Worm (Caenorhabditis elegans) whole organism, L4/young adult: ENCODE data around the gene zip-8.

Source experiments
- dao-5 ChIP-seq: sonication (generic microtip); optimal IDR thresholded peaks from 2 replicates; lab custom pipeline; 2016; ENCODE audit warnings: missing genotype, missing genetic modification characterization, moderate library complexity, missing compliant biosample characterization
- him-1 ChIP-seq: sonication (generic microtip); optimal IDR thresholded peaks from 2 replicates; lab custom pipeline; 2016; ENCODE audit warnings: missing genotype, missing genetic modification reagents, missing genetic modification characterization, missing compliant biosample characterization

DNA sequence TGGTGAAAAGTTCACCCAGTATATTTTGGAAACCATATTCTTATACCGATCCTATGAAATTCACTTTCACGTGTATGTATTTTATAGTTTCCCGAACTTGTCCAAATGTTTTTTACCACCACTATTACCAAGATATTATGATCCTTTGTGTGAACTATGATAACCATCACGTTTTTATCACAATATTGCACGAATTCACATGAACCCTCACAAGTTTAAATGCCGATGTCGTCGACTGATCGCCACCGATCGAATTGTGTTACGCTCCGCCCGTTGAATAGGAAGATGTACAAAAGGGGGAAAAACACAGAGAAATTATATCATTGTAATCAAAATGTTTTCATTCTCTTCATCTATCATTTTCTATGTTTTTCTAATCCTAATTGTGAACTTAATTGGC is 29.6 kb downstream of the zip-8 start:
- no peak for TF ChIP-seq him-1
- TF ChIP-seq dao-5 (tag; lab: Kevin White, UChicago): no peak
